Fruit fly (Drosophila melanogaster): Measurements from ENCODE around the gene CG14408.
A peak's percentile ranks its signal among the peaks of the same experiment; 100 is the strongest.

The CG14408 gene

DNA sequence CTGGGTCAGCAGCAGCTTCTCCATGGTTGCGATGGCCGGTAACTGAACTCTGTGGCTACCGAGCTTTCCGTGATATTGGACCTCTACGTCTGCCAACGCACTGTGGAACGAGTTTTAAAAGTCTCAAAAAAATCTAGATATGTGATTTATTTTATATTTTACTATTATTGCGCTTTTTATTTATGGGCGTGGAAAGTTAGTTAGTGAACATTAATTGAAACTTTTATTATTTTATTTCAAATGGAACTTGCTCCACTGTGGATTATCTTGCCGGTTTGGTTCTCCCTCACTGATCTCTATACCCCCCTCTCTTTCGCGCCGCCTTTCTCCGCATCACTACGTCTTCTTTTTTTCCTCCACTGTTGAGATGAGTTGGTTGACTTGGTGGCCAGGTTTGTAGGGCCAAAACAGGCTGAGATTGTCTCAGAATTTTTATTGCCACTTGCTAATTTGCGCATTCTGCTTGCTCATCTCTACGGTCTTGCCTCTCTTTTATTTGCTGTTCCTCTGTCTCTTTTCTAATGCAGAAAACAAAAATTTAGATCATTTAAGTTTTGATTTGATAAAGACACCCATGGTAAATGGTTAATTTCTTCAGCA, 17.0 kb upstream of the CG14408 start, which contains the start of gene CG9522 (continued):
- peak; percentile 65 for TF ChIP-seq CG1233 (GFP tag; optimal IDR thresholded peaks at IDR 0.05)
- TF ChIP-seq dysf (GFP tag; IDR thresholded peaks at IDR 0.05): peak; percentile 81
- TF ChIP-seq run (tag; optimal IDR thresholded peaks at IDR 0.05): peak; percentile 53
- TF ChIP-seq CG30403 (GFP tag; optimal IDR thresholded peaks at IDR 0.05): peak; percentile 50
- peak; percentile 33 to 60 for TF ChIP-seq dpn (GFP tag; optimal IDR thresholded peaks at IDR 0.05)
- TF ChIP-seq Hmr (GFP tag; optimal IDR thresholded peaks at IDR 0.05): peak; percentile 58
- TF ChIP-seq shn (GFP tag; optimal IDR thresholded peaks at IDR 0.05): no peak
- peak; percentile 76 for TF ChIP-seq slbo (GFP tag; IDR thresholded peaks at IDR 0.05)
- TF ChIP-seq CG10979 (tag; optimal IDR thresholded peaks at IDR 0.05): peak; percentile 85
- TF ChIP-seq D19A (tag; optimal IDR thresholded peaks at IDR 0.05): peak; percentile 74
- peak; percentile 6 for TF ChIP-seq btn (GFP tag; optimal IDR thresholded peaks at IDR 0.05)
- TF ChIP-seq CG2712 (tag; optimal IDR thresholded peaks at IDR 0.05): peak; percentile 75
- TF ChIP-seq CG4820 (GFP tag; optimal IDR thresholded peaks at IDR 0.05): peak; percentile 75
- peak; percentile 73 for TF ChIP-seq CG32532 (GFP tag; IDR thresholded peaks at IDR 0.05)
- TF ChIP-seq tup (GFP tag; optimal IDR thresholded peaks at IDR 0.05): no peak
- TF ChIP-seq CG10321 (GFP tag; IDR thresholded peaks at IDR 0.05): no peak
- peak; percentile 67 for TF ChIP-seq CG6813 (GFP tag; optimal IDR thresholded peaks at IDR 0.05)
- TF ChIP-seq CG3726 (GFP tag; IDR thresholded peaks at IDR 0.05): no peak
- peak; percentile 76 for TF ChIP-seq sob (GFP tag; IDR thresholded peaks at IDR 0.05)
- TF ChIP-seq CG14965 (GFP tag; optimal IDR thresholded peaks at IDR 0.05; ENCODE audit: borderline replicate concordance): no peak
- TF ChIP-seq NC2α (GFP tag; optimal IDR thresholded peaks at IDR 0.05): no peak
- TF ChIP-seq CG31441 (GFP tag; IDR thresholded peaks at IDR 0.05): peak; percentile 70
- peak; percentile 81 for TF ChIP-seq CG2678 (tag; optimal IDR thresholded peaks at IDR 0.05)
- TF ChIP-seq Rfx (GFP tag; IDR thresholded peaks at IDR 0.05): peak; percentile 76
- no peak for TF ChIP-seq CG31365 (tag; optimal IDR thresholded peaks at IDR 0.05)
- TF ChIP-seq salm (tag; optimal IDR thresholded peaks at IDR 0.05): peak; percentile 62
- TF ChIP-seq hkb (optimal IDR thresholded peaks at IDR 0.05): no peak
- peak; percentile 86 for TF ChIP-seq hkb (GFP tag; IDR thresholded peaks at IDR 0.05)
- TF ChIP-seq gsb-n (tag; optimal IDR thresholded peaks at IDR 0.05): peak; percentile 83
- peak; percentile 58 for TF ChIP-seq CG3281 (GFP tag; optimal IDR thresholded peaks at IDR 0.05)
- TF ChIP-seq Usf (GFP tag; optimal IDR thresholded peaks at IDR 0.05): peak; percentile 35
- peak; percentile 53; the same call in 2 of the 3 replicates for TF ChIP-seq CG7357 (GFP tag; IDR thresholded peaks at IDR 0.05)
- no peak for TF ChIP-seq CG12744 (GFP tag; optimal IDR thresholded peaks at IDR 0.05)
- TF ChIP-seq Aef1 (GFP tag; IDR thresholded peaks at IDR 0.05): peak; percentile 66
- TF ChIP-seq CG15514 (GFP tag; optimal IDR thresholded peaks at IDR 0.05): peak; percentile 45
- peak; percentile 59 for TF ChIP-seq CG10209 (GFP tag; optimal IDR thresholded peaks at IDR 0.05)
- peak; percentile 20 for TF ChIP-seq CTCF (GFP tag; optimal IDR thresholded peaks at IDR 0.05)
- peak; percentile 29 for TF ChIP-seq CG18764 (GFP tag; optimal IDR thresholded peaks at IDR 0.05)
- peak; percentile 70 for TF ChIP-seq sisA (GFP tag; IDR thresholded peaks at IDR 0.05)
- TF ChIP-seq ewg (GFP tag; optimal IDR thresholded peaks at IDR 0.05): peak; percentile 51
- TF ChIP-seq wdn (GFP tag; IDR thresholded peaks at IDR 0.05): peak; percentile 58; the same call in 1 of the 2 replicates
- peak; percentile 74 for TF ChIP-seq CG15601 (tag; optimal IDR thresholded peaks at IDR 0.05)
- peak; percentile 74 for TF ChIP-seq CG1529 (GFP tag; optimal IDR thresholded peaks at IDR 0.05)
- peak; percentile 77 for TF ChIP-seq oc (tag; optimal IDR thresholded peaks at IDR 0.05)
- peak; percentile 75 for TF ChIP-seq CG17385 (GFP tag; optimal IDR thresholded peaks at IDR 0.05)
- peak; percentile 70 for TF ChIP-seq CG12219 (GFP tag; optimal IDR thresholded peaks at IDR 0.05)
- TF ChIP-seq Asciz (GFP tag; optimal IDR thresholded peaks at IDR 0.05): peak; percentile 68
- peak; percentile 69; the same call in 1 of the 3 replicates for TF ChIP-seq ken (GFP tag; IDR thresholded peaks at IDR 0.05)
- peak; percentile 66 for TF ChIP-seq CG6689 (GFP tag; IDR thresholded peaks at IDR 0.05)
- TF ChIP-seq CG8924 (tag; optimal IDR thresholded peaks at IDR 0.05): peak; percentile 75
- TF ChIP-seq Mad (GFP tag; optimal IDR thresholded peaks at IDR 0.05): peak; percentile 47

Data from whole organism, embryonic.